Worm (Caenorhabditis elegans): ENCODE data around the gene dod-20.

ce11 chrV:459464-459863 is 37.2 kb downstream of the dod-20 start, which contains the start of gene nhr-203:
- TF ChIP-seq ceh-82 (tag; optimal IDR thresholded peaks at IDR 0.05), result no peak
- no peak for TF ChIP-seq snpc-4 (tag; optimal IDR thresholded peaks at IDR 0.05)
- TF ChIP-seq elt-2 (tag; optimal IDR thresholded peaks at IDR 0.05), result peak; percentile 91
- TF ChIP-seq nhr-77 (tag; optimal IDR thresholded peaks at IDR 0.05), result no peak
- TF ChIP-seq elt-1 (tag; optimal IDR thresholded peaks at IDR 0.05), result no peak
- TF ChIP-seq lin-15B (tag; optimal IDR thresholded peaks at IDR 0.05), result no peak
- TF ChIP-seq nhr-76 (tag; optimal IDR thresholded peaks at IDR 0.05), result no peak
- no peak for TF ChIP-seq nhr-28 (tag; optimal IDR thresholded peaks at IDR 0.05)
- no peak for TF ChIP-seq elt-3 (tag; optimal IDR thresholded peaks at IDR 0.05)
- TF ChIP-seq unc-39 (tag; optimal IDR thresholded peaks at IDR 0.05), result no peak
- no peak for TF ChIP-seq mdl-1 (tag; optimal IDR thresholded peaks at IDR 0.05)
- TF ChIP-seq zag-1 (tag; optimal IDR thresholded peaks at IDR 0.05), result no peak
- no peak for TF ChIP-seq jun-1 (tag; optimal IDR thresholded peaks at IDR 0.05)
- no peak for TF ChIP-seq nhr-11 (tag; optimal IDR thresholded peaks at IDR 0.05)
